Fruit fly (Drosophila melanogaster) whole organism, adult: ENCODE results near the gene C1GalTA.

Experiments used
- Mnt ChIP-seq: fragments of 200-800 bp; sonication (Bioruptor generic); optimal IDR thresholded peaks from 2 replicates; lab custom pipeline; 2016; ENCODE audit warnings: missing biosample characterization, mild to moderate bottlenecking, missing genetic modification characterization
- cic ChIP-seq: fragments of 200-800 bp; sonication (Bioruptor generic); optimal IDR thresholded peaks from 2 replicates; lab custom pipeline; 2017; ENCODE audit warnings: missing biosample characterization, mild to moderate bottlenecking, missing genetic modification characterization, moderate library complexity
- ovo ChIP-seq: fragments of 200-800 bp; sonication (Bioruptor generic); optimal IDR thresholded peaks from 2 replicates; lab custom pipeline; 2016; ENCODE audit warnings: missing biosample characterization, missing genetic modification characterization
- pad ChIP-seq: fragments of 200-800 bp; sonication (Bioruptor generic); optimal IDR thresholded peaks from 3 replicates; lab custom pipeline; 2017; ENCODE audit warnings: missing biosample characterization, missing genetic modification characterization, mild to moderate bottlenecking, moderate library complexity, missing genetic modification reagents

C1GalTA gene

DNA sequence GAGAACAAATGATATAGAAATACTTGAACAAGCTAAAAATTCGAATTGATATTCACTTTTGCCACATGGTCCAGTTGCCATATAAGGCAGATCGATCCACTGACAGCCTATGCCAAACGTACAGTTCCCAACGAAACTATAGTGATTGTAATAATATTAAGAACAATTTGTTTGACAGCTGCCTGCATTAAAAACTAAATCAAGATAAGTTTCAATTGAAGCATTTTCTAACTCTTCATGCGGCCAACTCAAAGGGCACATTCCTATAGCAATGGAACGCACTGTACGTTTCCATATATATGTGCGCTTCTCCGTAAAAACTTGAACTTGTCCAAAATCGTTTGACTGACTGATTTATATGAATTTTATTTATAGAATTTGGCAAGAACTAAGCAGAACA lies 56.8 kb downstream of the C1GalTA start:
- TF ChIP-seq cic (GFP tag; lab: Kevin White, UChicago) (no peak), Mnt (GFP tag; lab: Kevin White, UChicago) (no peak), ovo (no peak), pad (GFP tag; lab: Kevin White, UChicago) (no peak)
